Worm (Caenorhabditis elegans) whole organism, mixed stage, embryonic: ENCODE data around the gene mlt-10.

Source experiments
- ceh-43 ChIP-seq: fragments of 200-800 bp; sonication (Bioruptor generic); optimal IDR thresholded peaks from 2 replicates; lab custom pipeline; 2018; ENCODE audit warnings: mild to moderate bottlenecking, missing genetic modification characterization, moderate library complexity, missing compliant biosample characterization
- lin-13 ChIP-seq: fragments of 150-350 bp; optimal IDR thresholded peaks from 2 replicates; lab custom pipeline; 2014; ENCODE audit warnings: missing biosample characterization, missing genetic modification characterization
- lsy-2 ChIP-seq: fragments of 150-350 bp; optimal IDR thresholded peaks from 2 replicates; lab custom pipeline; 2014; ENCODE audit warnings: missing biosample characterization, missing genetic modification characterization
- nhr-12 ChIP-seq: fragments of 150-350 bp; optimal IDR thresholded peaks from 2 replicates; lab custom pipeline; 2014; ENCODE audit warnings: missing biosample characterization, missing genetic modification characterization
- nhr-2 ChIP-seq: fragments of 150-350 bp; optimal IDR thresholded peaks from 2 replicates; lab custom pipeline; 2014; ENCODE audit warnings: missing biosample characterization, missing genetic modification characterization
- nhr-237 ChIP-seq: fragments of 150-350 bp; optimal IDR thresholded peaks from 2 replicates; lab custom pipeline; 2014; ENCODE audit warnings: missing biosample characterization, missing genetic modification characterization
- nhr-28 ChIP-seq: fragments of 150-350 bp; optimal IDR thresholded peaks from 2 replicates; lab custom pipeline; 2014; ENCODE audit warnings: missing biosample characterization, missing genetic modification characterization
- nhr-76 ChIP-seq: sonication (generic microtip); optimal IDR thresholded peaks from 2 replicates; lab custom pipeline; 2017; ENCODE audit warnings: missing biosample characterization, missing genetic modification characterization
- snpc-4 ChIP-seq: fragments of 150-350 bp; optimal IDR thresholded peaks from 2 replicates; lab custom pipeline; 2014; ENCODE audit warnings: missing biosample characterization, missing genetic modification characterization
- sptf-1 ChIP-seq: sonication (generic microtip); optimal IDR thresholded peaks from 2 replicates; lab custom pipeline; 2017; ENCODE audit warnings: mild to moderate bottlenecking, missing genetic modification characterization, moderate library complexity, missing compliant biosample characterization
- unc-39 ChIP-seq: fragments of 150-350 bp; optimal IDR thresholded peaks from 2 replicates; lab custom pipeline; 2014; ENCODE audit warnings: missing biosample characterization, missing genetic modification characterization
- unc-62 ChIP-seq: fragments of 150-350 bp; optimal IDR thresholded peaks from 2 replicates; lab custom pipeline; 2014; ENCODE audit warnings: missing biosample characterization, missing genetic modification reagents, missing genetic modification characterization
- ztf-11 ChIP-seq: fragments of 150-350 bp; optimal IDR thresholded peaks from 2 replicates; lab custom pipeline; 2014; ENCODE audit warnings: missing biosample characterization, missing genetic modification characterization

- TF ChIP-seq ztf-11 (tag; lab: Kevin White, UChicago) (no peak), nhr-76 (no peak), unc-62 (GFP tag; lab: Kevin White, UChicago) (no peak), lsy-2 (no peak), sptf-1 (tag; lab: Kevin White, UChicago) (no peak), nhr-237 (no peak), nhr-28 (tag; lab: Kevin White, UChicago) (no peak), nhr-2 (tag; lab: Kevin White, UChicago) (no peak), nhr-12 (tag; lab: Kevin White, UChicago) (no peak), ceh-43 (GFP tag; lab: Kevin White, UChicago) (no peak), snpc-4 (tag; lab: Kevin White, UChicago) (no peak), lin-13 (no peak), unc-39 (tag; lab: Kevin White, UChicago) (no peak)
These were observed 34.5 kb upstream of the mlt-10 start for ce11 chrII:511968-512367.
